Worm (Caenorhabditis elegans): Measurements from ENCODE around the gene Y54G2A.28.

Y54G2A.28 gene

ce11 chrIV:2994883-2995282, 17.3 kb downstream of the Y54G2A.28 start:
- no peak for TF ChIP-seq nhr-43 (tag; optimal IDR thresholded peaks at IDR 0.05; ENCODE audit: poor library complexity, severe bottlenecking)
- TF ChIP-seq lin-39 (tag; optimal IDR thresholded peaks at IDR 0.05): peak; percentile 43
- TF ChIP-seq nfya-1 (tag; optimal IDR thresholded peaks at IDR 0.05; ENCODE audit: insufficient read depth): peak; percentile 17

- TF ChIP-seq aly-2 (tag; optimal IDR thresholded peaks at IDR 0.05) (no peak), daf-12 (tag; optimal IDR thresholded peaks at IDR 0.05) (no peak), tbx-2 (tag; optimal IDR thresholded peaks at IDR 0.05) (no peak), nhr-25 (tag; optimal IDR thresholded peaks at IDR 0.05) (peak; percentile 40), skn-1 (tag; optimal IDR thresholded peaks at IDR 0.05) (peak; percentile 11), lsy-12 (tag; optimal IDR thresholded peaks at IDR 0.05) (peak; percentile 61), hmg-11 (tag; optimal IDR thresholded peaks at IDR 0.05) (peak; percentile 93), pha-4 (tag; optimal IDR thresholded peaks at IDR 0.05) (peak; percentile 21), nfya-1 (tag; optimal IDR thresholded peaks at IDR 0.05; ENCODE audit: insufficient read depth) (peak; percentile 82), ceh-82 (tag; optimal IDR thresholded peaks at IDR 0.05) (peak; percentile 0), fkh-10 (GFP tag; optimal IDR thresholded peaks at IDR 0.05) (peak; percentile 24), zag-1 (tag; optimal IDR thresholded peaks at IDR 0.05) (peak; percentile 60), unc-62 (GFP tag; optimal IDR thresholded peaks at IDR 0.05) (peak; percentile 0), mdl-1 (tag; optimal IDR thresholded peaks at IDR 0.05) (peak; percentile 36)
Observed at ce11 chrIV:2993278-2993899, 18.8 kb downstream of the Y54G2A.28 start.

ce11 chrIV:2990519-2990918, 21.7 kb downstream of the Y54G2A.28 start:
- TF ChIP-seq hmg-11 (tag; optimal IDR thresholded peaks at IDR 0.05): peak; percentile 8
- no peak for TF ChIP-seq pqm-1 (tag; optimal IDR thresholded peaks at IDR 0.05)
- peak; percentile 12 for TF ChIP-seq tbx-2 (tag; optimal IDR thresholded peaks at IDR 0.05)
- no peak for TF ChIP-seq nhr-76 (tag; optimal IDR thresholded peaks at IDR 0.05)
- TF ChIP-seq nfya-1 (tag; optimal IDR thresholded peaks at IDR 0.05; ENCODE audit: insufficient read depth): peak; percentile 75
- TF ChIP-seq fkh-2 (tag; optimal IDR thresholded peaks at IDR 0.05): no peak
- TF ChIP-seq lin-39 (tag; optimal IDR thresholded peaks at IDR 0.05): peak; percentile 87
- no peak for TF ChIP-seq lsy-12 (tag; optimal IDR thresholded peaks at IDR 0.05)

ce11 chrIV:2986720-2987119, 25.5 kb downstream of the Y54G2A.28 start:
- TF ChIP-seq ceh-28 (tag; optimal IDR thresholded peaks at IDR 0.05): no peak

ce11 chrIV:2982443-2982842, 29.8 kb downstream of the Y54G2A.28 start:
- TF ChIP-seq skn-1 (tag; optimal IDR thresholded peaks at IDR 0.05) (no peak), jun-1 (tag; optimal IDR thresholded peaks at IDR 0.05) (no peak), ceh-9 (tag; optimal IDR thresholded peaks at IDR 0.05) (no peak), nhr-28 (tag; optimal IDR thresholded peaks at IDR 0.05) (no peak)

- TF ChIP-seq daf-12 (tag; optimal IDR thresholded peaks at IDR 0.05): no peak
Observed at ce11 chrIV:2978384-2978783, 33.8 kb downstream of the Y54G2A.28 start, which contains the start of gene lad-2. lad-2 (minus strand) TSS chrIV:2978484.

ce11 chrIV:2971060-2971459, 41.2 kb downstream of the Y54G2A.28 start:
- TF ChIP-seq hmg-11 (tag; optimal IDR thresholded peaks at IDR 0.05): no peak
- no peak for TF ChIP-seq sea-2 (GFP tag; optimal IDR thresholded peaks at IDR 0.05)
- no peak for TF ChIP-seq skn-1 (tag; optimal IDR thresholded peaks at IDR 0.05)
- no peak for TF ChIP-seq elt-1 (tag; optimal IDR thresholded peaks at IDR 0.05)
- no peak for TF ChIP-seq lin-15B (tag; optimal IDR thresholded peaks at IDR 0.05)
- TF ChIP-seq daf-12 (tag; optimal IDR thresholded peaks at IDR 0.05): no peak
- TF ChIP-seq ama-1 (optimal IDR thresholded peaks at IDR 0.05): no peak
- TF ChIP-seq fkh-2 (tag; optimal IDR thresholded peaks at IDR 0.05): no peak
- TF ChIP-seq snpc-4 (tag; optimal IDR thresholded peaks at IDR 0.05): no peak
- TF ChIP-seq nhr-11 (tag; optimal IDR thresholded peaks at IDR 0.05): no peak
- no peak for TF ChIP-seq zag-1 (tag; optimal IDR thresholded peaks at IDR 0.05)
- no peak for TF ChIP-seq nhr-237 (tag; optimal IDR thresholded peaks at IDR 0.05)
- TF ChIP-seq ztf-4 (tag; optimal IDR thresholded peaks at IDR 0.05): no peak
- TF ChIP-seq elt-3 (tag; optimal IDR thresholded peaks at IDR 0.05): no peak
- TF ChIP-seq nhr-43 (tag; optimal IDR thresholded peaks at IDR 0.05; ENCODE audit: poor library complexity, severe bottlenecking): no peak
- no peak for TF ChIP-seq lsy-12 (tag; optimal IDR thresholded peaks at IDR 0.05)
- TF ChIP-seq nhr-25 (tag; optimal IDR thresholded peaks at IDR 0.05): no peak
- TF ChIP-seq egl-27 (tag; optimal IDR thresholded peaks at IDR 0.05): no peak
- TF ChIP-seq ceh-9 (tag; optimal IDR thresholded peaks at IDR 0.05): no peak
- TF ChIP-seq pqm-1 (tag; optimal IDR thresholded peaks at IDR 0.05): no peak
